Fruit fly (Drosophila melanogaster): ENCODE measurements around the gene CG13073.

DNA sequence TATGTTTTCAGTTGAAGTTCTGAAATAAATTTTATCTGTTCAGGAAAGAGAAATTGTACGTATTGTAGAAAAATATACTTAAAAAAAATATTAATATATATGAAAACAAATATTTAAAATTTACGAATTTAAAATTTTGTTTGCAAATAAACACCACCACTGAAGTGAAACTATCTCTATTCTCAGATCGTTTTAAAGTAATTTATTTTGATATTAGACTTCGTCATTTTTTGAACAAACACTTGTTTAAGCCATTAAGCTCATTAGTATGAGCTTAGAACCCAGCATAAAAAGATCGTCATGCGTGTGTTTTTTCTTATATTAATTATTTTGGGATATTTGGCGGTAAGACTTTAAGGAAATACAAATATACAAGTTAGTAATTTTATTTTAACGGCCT lies 18.2 kb downstream of the CG13073 start, which contains the start of gene CG33688:
- TF ChIP-seq CG12605 (GFP tag; IDR thresholded peaks at IDR 0.05) (no peak), Ets98B (GFP tag; IDR thresholded peaks at IDR 0.05) (no peak), CG4496 (GFP tag; IDR thresholded peaks at IDR 0.05) (no peak), rn (GFP tag; IDR thresholded peaks at IDR 0.05) (no peak)
